Worm (Caenorhabditis elegans) whole organism, L4 larva: ENCODE data around the gene rol-1.

Experiments
- R02D3.7 ChIP-seq: fragments of 150-350 bp; sonication (generic microtip); optimal IDR thresholded peaks from 3 replicates; lab custom pipeline; 2014; ENCODE audit warnings: missing biosample characterization, missing genetic modification characterization
- fos-1 ChIP-seq: fragments of 150-350 bp; optimal IDR thresholded peaks from 2 replicates; lab custom pipeline; 2014; ENCODE audit warnings: missing biosample characterization, missing genetic modification characterization
- nhr-10 ChIP-seq: fragments of 150-350 bp; optimal IDR thresholded peaks from 2 replicates; lab custom pipeline; 2014; ENCODE audit warnings: missing biosample characterization, missing genetic modification characterization
- unc-62 ChIP-seq, 3 experiments: fragments of 150-350 bp in 1 of 3; sonication (generic microtip); optimal IDR thresholded peaks in 2 of 3; peaks in 1 of 3; 1 replicate in 1 of 3; 2 replicates in 2 of 3; lab custom pipeline; 2014 to 2017; ENCODE audit warnings: missing biosample characterization in 3 of 3, missing genetic modification characterization in 3 of 3, missing genetic modification reagents in 3 of 3, missing genotype in 1 of 3
- ztf-11 ChIP-seq: fragments of 150-350 bp; optimal IDR thresholded peaks from 2 replicates; lab custom pipeline; 2014; ENCODE audit warnings: missing biosample characterization, missing genetic modification characterization

- TF ChIP-seq nhr-10 = no peak
- no peak for TF ChIP-seq R02D3.7 (tag; lab: Kevin White, UChicago)
- TF ChIP-seq ztf-11 (tag; lab: Kevin White, UChicago) = no peak
- no peak for TF ChIP-seq unc-62 (GFP tag; optimal IDR thresholded peaks at IDR 0.05 in 1 of 2; lab: Kevin White, UChicago)
- TF ChIP-seq unc-62 (tag; optimal IDR thresholded peaks at IDR 0.05; lab: Kevin White, UChicago) = no peak
- no peak for TF ChIP-seq fos-1 (tag; lab: Kevin White, UChicago)
Measured at ce11 chrII:12186726-12187125, 14.4 kb downstream of the rol-1 start.
